Fruit fly (Drosophila melanogaster): ENCODE measurements around the gene CG9328.

Gene CG9328

dm6 chr2L:20821249-20822024 is 23.9 kb downstream of the CG9328 start:
- no peak for TF ChIP-seq noc (tag; optimal IDR thresholded peaks at IDR 0.05)

dm6 chr2L:20822025-20822371 is 24.5 kb downstream of the CG9328 start:
- TF ChIP-seq noc (tag; optimal IDR thresholded peaks at IDR 0.05): no peak

- TF ChIP-seq noc (tag; optimal IDR thresholded peaks at IDR 0.05): peak; percentile 35
These were observed 25.1 kb downstream of the CG9328 start, which contains the start of gene CG9331 for dm6 chr2L:20822489-20823195. Gene CG9331, plus strand, starts transcription at chr2L:20822828.

dm6 chr2L:20823196-20824105 is 25.9 kb downstream of the CG9328 start:
- peak; percentile 15 for TF ChIP-seq noc (tag; optimal IDR thresholded peaks at IDR 0.05)

dm6 chr2L:20824136-20824789 is 26.7 kb downstream of the CG9328 start:
- TF ChIP-seq noc (tag; optimal IDR thresholded peaks at IDR 0.05): no peak

dm6 chr2L:20825265-20825664 is 27.8 kb downstream of the CG9328 start:
- peak; percentile 16 for TF ChIP-seq noc (tag; optimal IDR thresholded peaks at IDR 0.05)

dm6 chr2L:20826226-20826625 is 28.7 kb downstream of the CG9328 start:
- TF ChIP-seq noc (tag; optimal IDR thresholded peaks at IDR 0.05): no peak

dm6 chr2L:20827045-20827444 is 29.5 kb downstream of the CG9328 start:
- no peak for TF ChIP-seq noc (tag; optimal IDR thresholded peaks at IDR 0.05)

dm6 chr2L:20828701-20829100 is 31.2 kb downstream of the CG9328 start:
- no peak for TF ChIP-seq noc (tag; optimal IDR thresholded peaks at IDR 0.05)

dm6 chr2L:20829309-20829708 is 31.8 kb downstream of the CG9328 start, which contains the start of gene CG31673:
Gene CG31673, plus strand, starts transcription at chr2L:20829609.
- no peak for TF ChIP-seq noc (tag; optimal IDR thresholded peaks at IDR 0.05)

- peak; percentile 68 for TF ChIP-seq noc (tag; optimal IDR thresholded peaks at IDR 0.05)
These were observed 32.4 kb downstream of the CG9328 start for dm6 chr2L:20829755-20830396.

- peak; percentile 48 for TF ChIP-seq noc (tag; optimal IDR thresholded peaks at IDR 0.05)
These were observed 33.5 kb downstream of the CG9328 start, which contains the start of gene CG31674 for dm6 chr2L:20831060-20831459. Gene CG31674, plus strand, starts transcription at chr2L:20831262.

dm6 chr2L:20835501-20835900 is 38.0 kb downstream of the CG9328 start, which contains the start of gene Oseg5:
Gene Oseg5, minus strand, starts transcription at chr2L:20835840.
- TF ChIP-seq noc (tag; optimal IDR thresholded peaks at IDR 0.05): no peak

- no peak for TF ChIP-seq noc (tag; optimal IDR thresholded peaks at IDR 0.05)
These were observed 40.4 kb downstream of the CG9328 start, which contains the start of gene Spn38F for dm6 chr2L:20837885-20838284. Gene Spn38F, minus strand, starts transcription at chr2L:20837985.

- no peak for TF ChIP-seq noc (tag; optimal IDR thresholded peaks at IDR 0.05)
These were observed 42.5 kb downstream of the CG9328 start for dm6 chr2L:20840006-20840405.

Data from whole organism, larva.